Fruit fly (Drosophila melanogaster): Measurements from ENCODE around the gene mRpL9.
A peak's percentile ranks its signal among the peaks of the same experiment; 100 is the strongest.

mRpL9 gene

dm6 chr3R:15310695-15311094 lies 19.8 kb upstream of the mRpL9 start:
- TF ChIP-seq cg (GFP tag; optimal IDR thresholded peaks at IDR 0.05) (peak; percentile 63), vvl (GFP tag; IDR thresholded peaks at IDR 0.05) (0 out of 2 replicates have a peak, but pooled peaks have one; percentile 8), sens (GFP tag) (peak; percentile 23), kni (GFP tag; optimal IDR thresholded peaks at IDR 0.05) (no peak), ci (GFP tag; IDR thresholded peaks at IDR 0.05) (0 out of 3 replicates have a peak, but pooled peaks have one; percentile 6), kah (GFP tag; optimal IDR thresholded peaks at IDR 0.05) (peak; percentile 76), sd (tag; optimal IDR thresholded peaks at IDR 0.05) (peak; percentile 36), E2f2 (GFP tag; IDR thresholded peaks at IDR 0.05) (no peak), emc (GFP tag; optimal IDR thresholded peaks at IDR 0.05) (no peak), dpn (GFP tag; optimal IDR thresholded peaks at IDR 0.05) (peak in 1 of 2 experiments; percentile 17)

- no peak for TF ChIP-seq pnt (GFP tag; optimal IDR thresholded peaks at IDR 0.05)
- TF ChIP-seq Vsx1 (GFP tag; optimal IDR thresholded peaks at IDR 0.05), result no peak
- no peak for TF ChIP-seq usp (GFP tag; optimal IDR thresholded peaks at IDR 0.05)
- peak; percentile 28 for TF ChIP-seq zf30C (GFP tag; optimal IDR thresholded peaks at IDR 0.05)
- TF ChIP-seq Ets65A (GFP tag), result peak; percentile 66
- TF ChIP-seq CG1832 (GFP tag; optimal IDR thresholded peaks at IDR 0.05), result peak; percentile 22
- TF ChIP-seq Hr78 (GFP tag; optimal IDR thresholded peaks at IDR 0.05), result peak in 1 of 2 experiments; percentile 96
- peak; percentile 22 for TF ChIP-seq Med (GFP tag)
- TF ChIP-seq Poxn (GFP tag; IDR thresholded peaks at IDR 0.05), result no peak
Measured at dm6 chr3R:15313836-15314235, 16.7 kb upstream of the mRpL9 start.

- no peak for TF ChIP-seq btn (GFP tag; optimal IDR thresholded peaks at IDR 0.05)
- no peak for TF ChIP-seq CG8478 (optimal IDR thresholded peaks at IDR 0.05)
- no peak for TF ChIP-seq CG31441 (GFP tag; IDR thresholded peaks at IDR 0.05)
- no peak for TF ChIP-seq Fer2 (tag; optimal IDR thresholded peaks at IDR 0.05)
- no peak for TF ChIP-seq CG12219 (GFP tag; optimal IDR thresholded peaks at IDR 0.05)
- 0 out of 2 replicates have a peak, but pooled peaks have one; percentile 7 for TF ChIP-seq Nf-YA (GFP tag; IDR thresholded peaks at IDR 0.05)
- no peak for TF ChIP-seq tna (GFP tag; IDR thresholded peaks at IDR 0.05; ENCODE audit: partially characterized antibody)
- no peak for TF ChIP-seq CG17359 (tag; optimal IDR thresholded peaks at IDR 0.05)
- TF ChIP-seq crol (GFP tag; IDR thresholded peaks at IDR 0.05), result peak; percentile 41; the same call in 1 of the 2 replicates
- no peak for TF ChIP-seq Aef1 (GFP tag; IDR thresholded peaks at IDR 0.05)
- no peak for TF ChIP-seq unc-4 (GFP tag; IDR thresholded peaks at IDR 0.05; ENCODE audit: partially characterized antibody)
- TF ChIP-seq peb (GFP tag; IDR thresholded peaks at IDR 0.05), result no peak
- no peak for TF ChIP-seq CG2129 (GFP tag; IDR thresholded peaks at IDR 0.05; ENCODE audit: partially characterized antibody)
- TF ChIP-seq gcm2 (GFP tag; optimal IDR thresholded peaks at IDR 0.05), result no peak
- TF ChIP-seq Drgx (GFP tag; IDR thresholded peaks at IDR 0.05), result 0 out of 2 replicates have a peak, but pooled peaks have one; percentile 2
- no peak for TF ChIP-seq CG10979 (tag; optimal IDR thresholded peaks at IDR 0.05)
- peak in 1 of 2 experiments; percentile 15 for TF ChIP-seq Pdp1 (GFP tag; optimal IDR thresholded peaks at IDR 0.05)
- no peak for TF ChIP-seq schlank (tag; optimal IDR thresholded peaks at IDR 0.05)
- TF ChIP-seq CG1647 (GFP tag; optimal IDR thresholded peaks at IDR 0.05), result no peak
- no peak for TF ChIP-seq Atf3 (GFP tag; optimal IDR thresholded peaks at IDR 0.05)
- no peak for TF ChIP-seq TFAM (GFP tag; optimal IDR thresholded peaks at IDR 0.05)
- TF ChIP-seq wor (GFP tag; IDR thresholded peaks at IDR 0.05), result no peak
- 0 out of 2 replicates have a peak, but pooled peaks have one; percentile 25 for TF ChIP-seq CG4360 (GFP tag; IDR thresholded peaks at IDR 0.05)
- TF ChIP-seq CG3163 (GFP tag; optimal IDR thresholded peaks at IDR 0.05), result no peak
- TF ChIP-seq MBD-R2 (GFP tag; IDR thresholded peaks at IDR 0.05), result peak; percentile 12; the same call in 1 of the 2 replicates
- no peak for TF ChIP-seq bab2 (GFP tag; optimal IDR thresholded peaks at IDR 0.05)
- peak; percentile 29; the same call in 1 of the 3 replicates for TF ChIP-seq CG34422 (GFP tag; IDR thresholded peaks at IDR 0.05)
- TF ChIP-seq Oaz (GFP tag; IDR thresholded peaks at IDR 0.05), result no peak
- TF ChIP-seq CG32532 (GFP tag; IDR thresholded peaks at IDR 0.05), result 0 out of 2 replicates have a peak, but pooled peaks have one; percentile 12
- no peak for TF ChIP-seq H2.0 (GFP tag; IDR thresholded peaks at IDR 0.05)
- 0 out of 3 replicates have a peak, but pooled peaks have one; percentile 29 for TF ChIP-seq HLH4C (GFP tag; IDR thresholded peaks at IDR 0.05; ENCODE audit: partially characterized antibody)
Measured at dm6 chr3R:15316326-15316725, 14.2 kb upstream of the mRpL9 start, which contains the start of gene CG14866. Gene CG14866, plus strand, starts transcription at chr3R:15316471.
